Worm (Caenorhabditis elegans) whole organism, L4 larva: ENCODE measurements around the gene xbx-9.

ENCODE experiments used
- dve-1 ChIP-seq: sonication (generic microtip); optimal IDR thresholded peaks from 2 replicates; lab custom pipeline; 2017; ENCODE audit warnings: antibody characterized with exemption, mild to moderate bottlenecking, missing genetic modification characterization, missing compliant biosample characterization; ENCODE audit not compliant: insufficient read depth
- nhr-77 ChIP-seq: fragments of 150-350 bp; optimal IDR thresholded peaks from 2 replicates; lab custom pipeline; 2014; ENCODE audit warnings: missing biosample characterization, missing genetic modification characterization
- vab-7 ChIP-seq: fragments of 200-800 bp; sonication (Bioruptor generic); IDR thresholded peaks from 2 replicates; pipeline ENCODE4 v1.3.6; 2022; ENCODE audit warnings: missing genetic modification reagents, missing genetic modification characterization, missing compliant biosample characterization
- zag-1 ChIP-seq: fragments of 150-350 bp; optimal IDR thresholded peaks from 2 replicates; lab custom pipeline; 2014; ENCODE audit warnings: missing biosample characterization, missing genetic modification characterization

ce11 chrV:12754839-12755238 is 20.8 kb downstream of the xbx-9 start, which contains the start of gene gpa-13:
- TF ChIP-seq vab-7 (GFP tag; lab: Robert Waterston, UW) (no peak), zag-1 (tag; lab: Kevin White, UChicago) (no peak), dve-1 (tag; lab: Kevin White, UChicago) (no peak), nhr-77 (tag; lab: Kevin White, UChicago) (no peak)
